Fruit fly (Drosophila melanogaster): ENCODE data around the gene CG12299.

- TF ChIP-seq Gug (GFP tag; IDR thresholded peaks at IDR 0.05) (no peak), Blimp-1 (GFP tag; optimal IDR thresholded peaks at IDR 0.05) (no peak), CG16779 (tag; optimal IDR thresholded peaks at IDR 0.05) (no peak), dac (GFP tag; optimal IDR thresholded peaks at IDR 0.05) (no peak), Hr39 (GFP tag; optimal IDR thresholded peaks at IDR 0.05) (no peak), Sox14 (GFP tag; optimal IDR thresholded peaks at IDR 0.05) (no peak), CG8319 (GFP tag; optimal IDR thresholded peaks at IDR 0.05) (no peak), salr (GFP tag; optimal IDR thresholded peaks at IDR 0.05) (no peak), CG6808 (GFP tag; optimal IDR thresholded peaks at IDR 0.05) (no peak), svp (GFP tag) (no peak)
Observed at dm6 chr2L:10688764-10689163, 48.4 kb upstream of the CG12299 start.
